Worm (Caenorhabditis elegans): ENCODE measurements around the gene pho-14.

Gene pho-14

DNA sequence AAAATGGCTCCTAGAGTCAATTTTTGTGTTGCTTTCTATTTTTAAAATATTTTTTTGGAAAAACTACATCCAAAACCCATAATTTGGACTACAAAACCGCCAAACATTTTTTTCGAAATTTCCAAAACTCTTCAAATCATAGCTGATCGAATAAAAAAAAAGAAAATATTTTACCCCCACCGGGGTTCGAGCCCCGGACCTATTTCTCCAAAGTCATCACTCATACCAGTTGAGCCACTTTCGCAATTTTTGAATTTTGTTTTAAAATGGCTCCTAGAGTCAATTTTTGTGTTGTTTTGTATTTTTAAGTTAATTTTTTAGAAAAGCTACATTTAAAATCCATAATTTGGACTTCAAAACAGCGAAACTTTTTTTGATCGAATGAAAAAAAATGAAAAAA, 15.1 kb downstream of the pho-14 start:
- no peak for TF ChIP-seq lin-39 (tag; optimal IDR thresholded peaks at IDR 0.05)
- no peak for TF ChIP-seq Y55F3AM.14 (GFP tag; optimal IDR thresholded peaks at IDR 0.05)

DNA sequence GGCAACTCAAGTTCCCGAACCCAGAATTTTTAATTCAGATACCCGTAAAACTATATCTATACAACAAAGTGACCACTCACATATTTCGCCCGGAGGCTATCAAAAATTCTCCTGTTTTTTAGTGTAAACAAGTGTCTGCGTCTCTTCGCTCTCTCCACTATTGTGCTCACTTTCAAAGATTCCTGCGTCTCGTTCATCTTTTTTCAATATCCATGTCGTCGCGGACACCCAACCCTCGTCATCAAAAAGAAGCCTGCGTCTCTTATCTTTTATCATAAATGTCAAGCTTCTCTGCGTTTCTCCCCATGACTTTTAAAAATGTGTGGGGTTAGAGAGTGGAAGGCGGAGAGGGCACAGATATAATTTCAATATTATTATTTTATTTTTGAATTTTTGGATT, 15.7 kb downstream of the pho-14 start:
- TF ChIP-seq nhr-237 (tag; optimal IDR thresholded peaks at IDR 0.05) = no peak
- peak; percentile 90 for TF ChIP-seq F13H6.1 (tag; optimal IDR thresholded peaks at IDR 0.05)
- TF ChIP-seq fos-1 (tag; optimal IDR thresholded peaks at IDR 0.05) = no peak
- no peak for TF ChIP-seq alr-1 (tag; optimal IDR thresholded peaks at IDR 0.05)
- no peak for TF ChIP-seq sem-4 (tag; optimal IDR thresholded peaks at IDR 0.05)
- TF ChIP-seq nhr-129 (tag; optimal IDR thresholded peaks at IDR 0.05) = peak; percentile 71
- no peak for TF ChIP-seq ama-1 (optimal IDR thresholded peaks at IDR 0.05)
- TF ChIP-seq unc-55 (GFP tag; optimal IDR thresholded peaks at IDR 0.05) = peak; percentile 46
- TF ChIP-seq R02D3.7 (tag; optimal IDR thresholded peaks at IDR 0.05) = no peak
- TF ChIP-seq egl-27 (tag; optimal IDR thresholded peaks at IDR 0.05) = peak; percentile 60
- no peak for TF ChIP-seq zag-1 (tag; optimal IDR thresholded peaks at IDR 0.05)
- TF ChIP-seq mab-5 (tag; optimal IDR thresholded peaks at IDR 0.05) = peak; percentile 33
- no peak for TF ChIP-seq blmp-1 (tag; optimal IDR thresholded peaks at IDR 0.05; ENCODE audit: insufficient read depth)
- peak; percentile 57 for TF ChIP-seq C34F6.9 (tag; optimal IDR thresholded peaks at IDR 0.05)
- TF ChIP-seq lsy-2 (tag; optimal IDR thresholded peaks at IDR 0.05) = peak; percentile 30 to 69
- peak; percentile 48 for TF ChIP-seq crh-2 (tag; optimal IDR thresholded peaks at IDR 0.05)
- no peak for TF ChIP-seq nhr-21 (tag; optimal IDR thresholded peaks at IDR 0.05)
- peak; percentile 74 for TF ChIP-seq sma-9 (GFP tag; optimal IDR thresholded peaks at IDR 0.05)
- no peak for TF ChIP-seq sma-9 (tag; optimal IDR thresholded peaks at IDR 0.05)
- TF ChIP-seq lin-13 (GFP tag; optimal IDR thresholded peaks at IDR 0.05) = peak; percentile 38

DNA sequence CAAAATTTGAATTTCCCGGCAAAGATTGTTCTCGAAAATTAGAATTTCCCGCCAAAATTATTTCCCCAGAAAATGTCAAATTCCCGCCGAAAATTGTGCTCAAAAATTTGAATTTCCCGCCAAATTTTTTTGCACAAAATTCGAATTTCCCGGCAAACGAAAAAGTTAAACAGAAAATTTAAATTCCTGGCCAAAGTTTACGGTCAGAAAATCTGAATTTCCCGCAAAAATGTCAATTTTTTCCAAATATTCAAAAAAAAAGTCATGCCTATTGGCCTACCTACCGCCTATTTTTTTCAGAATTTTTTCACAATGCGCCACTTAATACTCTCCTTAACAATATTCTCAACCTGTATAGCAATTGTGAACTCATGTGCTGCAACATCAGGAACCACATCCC, 17.8 kb downstream of the pho-14 start, which contains the start of gene K02E7.1:
TSS of gene K02E7.1 (plus strand) at position 301 of the 400 bp plus-strand sequence.
- no peak for TF ChIP-seq nhr-237 (tag; optimal IDR thresholded peaks at IDR 0.05)
- no peak for TF ChIP-seq lsy-2 (tag; optimal IDR thresholded peaks at IDR 0.05)
- no peak for TF ChIP-seq blmp-1 (tag; optimal IDR thresholded peaks at IDR 0.05; ENCODE audit: insufficient read depth)
- TF ChIP-seq unc-55 (GFP tag; optimal IDR thresholded peaks at IDR 0.05) = no peak
- TF ChIP-seq mab-5 (tag; optimal IDR thresholded peaks at IDR 0.05) = no peak
- TF ChIP-seq C34F6.9 (tag; optimal IDR thresholded peaks at IDR 0.05) = no peak
- TF ChIP-seq nhr-21 (tag; optimal IDR thresholded peaks at IDR 0.05) = no peak
- TF ChIP-seq nhr-129 (tag; optimal IDR thresholded peaks at IDR 0.05) = no peak
- TF ChIP-seq nhr-6 (tag; optimal IDR thresholded peaks at IDR 0.05) = no peak
- TF ChIP-seq nhr-23 (tag; optimal IDR thresholded peaks at IDR 0.05) = no peak
- TF ChIP-seq nhr-10 (tag; optimal IDR thresholded peaks at IDR 0.05) = no peak
- no peak for TF ChIP-seq mdl-1 (tag; optimal IDR thresholded peaks at IDR 0.05)
- no peak for TF ChIP-seq nhr-77 (tag; optimal IDR thresholded peaks at IDR 0.05)
- TF ChIP-seq ztf-11 (tag; optimal IDR thresholded peaks at IDR 0.05) = no peak
- no peak for TF ChIP-seq elt-3 (tag; optimal IDR thresholded peaks at IDR 0.05)
- TF ChIP-seq F13H6.1 (tag; optimal IDR thresholded peaks at IDR 0.05) = no peak
- TF ChIP-seq R02D3.7 (tag; optimal IDR thresholded peaks at IDR 0.05) = no peak
- no peak for TF ChIP-seq elt-1 (tag; optimal IDR thresholded peaks at IDR 0.05)
- no peak for TF ChIP-seq nhr-12 (tag; optimal IDR thresholded peaks at IDR 0.05)

ce11 chrII:1075424-1075823, 25.2 kb downstream of the pho-14 start, which contains the start of gene K02E7.11:
Gene K02E7.11, minus strand, starts transcription at chrII:1075524.
- TF ChIP-seq C34F6.9 (tag; optimal IDR thresholded peaks at IDR 0.05) = no peak
- TF ChIP-seq lin-39 (tag; optimal IDR thresholded peaks at IDR 0.05) = no peak
- no peak for TF ChIP-seq dmd-4 (tag; optimal IDR thresholded peaks at IDR 0.05)
- no peak for TF ChIP-seq sma-3 (GFP tag; optimal IDR thresholded peaks at IDR 0.05)
- no peak for TF ChIP-seq snpc-4 (tag; optimal IDR thresholded peaks at IDR 0.05)

DNA sequence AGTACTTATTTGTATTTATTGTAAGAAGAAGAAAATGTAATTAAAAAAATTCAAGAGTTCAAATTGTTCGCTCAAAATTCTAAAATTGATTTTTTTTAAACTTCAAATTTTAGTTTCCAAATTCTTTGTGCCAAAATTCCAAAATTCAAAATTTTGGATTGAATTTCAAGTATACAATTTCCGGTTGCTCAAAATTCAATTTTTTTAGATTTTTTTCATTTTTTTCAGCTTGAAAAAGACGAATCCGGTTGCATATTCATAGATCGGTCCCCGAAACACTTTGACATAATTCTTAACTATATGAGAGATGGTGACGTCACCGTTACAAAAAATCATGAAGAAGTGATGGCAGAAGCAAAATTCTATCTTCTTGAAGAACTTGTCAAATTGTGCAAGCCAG, 28.5 kb downstream of the pho-14 start, which contains the start of gene K02E7.4:
TSS of gene K02E7.4 (plus strand) at position 301 of the 400 bp plus-strand sequence.
- TF ChIP-seq lin-39 (tag; optimal IDR thresholded peaks at IDR 0.05) (no peak), R02D3.7 (tag; optimal IDR thresholded peaks at IDR 0.05) (no peak), blmp-1 (tag; optimal IDR thresholded peaks at IDR 0.05; ENCODE audit: insufficient read depth) (no peak), skn-1 (tag; optimal IDR thresholded peaks at IDR 0.05) (no peak), nhr-129 (tag; optimal IDR thresholded peaks at IDR 0.05) (no peak), ztf-11 (tag; optimal IDR thresholded peaks at IDR 0.05) (no peak)
